Fruit fly (Drosophila melanogaster) whole organism, embryonic: ENCODE results near the gene CG12818.

Source experiments
- CG16779 ChIP-seq: fragments of 200-800 bp; sonication (Bioruptor generic); IDR thresholded peaks from 2 replicates; pipeline ENCODE4 v1.3.6; 2022; ENCODE audit warnings: missing biosample characterization, missing genetic modification characterization
- ab ChIP-seq: fragments of 200-800 bp; sonication (Bioruptor generic); optimal IDR thresholded peaks from 2 replicates; lab custom pipeline; 2016; ENCODE audit warnings: missing biosample characterization, missing genetic modification characterization
- kay ChIP-seq: fragments of 200-800 bp; sonication (Bioruptor generic); optimal IDR thresholded peaks from 2 replicates; lab custom pipeline; 2016; ENCODE audit warnings: missing biosample characterization, missing genetic modification characterization
- psq ChIP-seq: fragments of 200-800 bp; sonication (Bioruptor generic); optimal IDR thresholded peaks from 2 replicates; lab custom pipeline; 2017; ENCODE audit warnings: missing biosample characterization, missing genetic modification characterization

dm6 chr3R:10283114-10283513 is 48.3 kb upstream of the CG12818 start:
- TF ChIP-seq ab (GFP tag; lab: Kevin White, UChicago) (no peak), CG16779 (GFP tag; lab: Robert Waterston, UW) (no peak), psq (GFP tag; lab: Kevin White, UChicago) (no peak), kay (GFP tag; lab: Kevin White, UChicago) (no peak)
